Worm (Caenorhabditis elegans): ENCODE measurements around the gene T14G12.6.
A peak's percentile ranks its signal among the peaks of the same experiment; 100 is the strongest.

The T14G12.6 gene

DNA sequence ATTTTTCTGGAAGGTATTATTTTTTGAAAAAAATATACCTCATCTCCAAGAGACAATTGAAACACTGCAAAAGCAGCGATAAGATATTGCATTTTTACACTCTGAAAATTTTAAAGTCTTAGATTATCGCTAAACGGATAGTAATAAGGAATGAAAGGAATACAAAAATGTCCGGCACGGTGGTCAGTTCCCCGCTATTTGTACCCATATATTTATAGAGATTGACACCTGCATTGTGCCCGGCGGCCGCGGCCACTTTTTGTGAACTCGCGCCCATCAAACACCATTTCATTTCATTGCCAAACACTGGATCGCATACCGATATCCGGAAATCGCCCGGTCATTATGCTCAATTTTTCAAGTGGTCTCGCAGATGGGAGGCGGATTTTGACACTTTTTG, 33.5 kb upstream of the T14G12.6 start, which contains the start of gene idpp-5:
idpp-5 (minus strand) TSS at position 101 of the 400 bp plus-strand sequence.
- no peak for TF ChIP-seq ztf-29 (GFP tag; IDR thresholded peaks at IDR 0.05)
- no peak for TF ChIP-seq klf-2 (GFP tag; conservative IDR thresholded peaks at IDR 0.05)
- TF ChIP-seq cog-1 (tag; optimal IDR thresholded peaks at IDR 0.05) = no peak
- no peak for TF ChIP-seq ztf-23 (GFP tag; IDR thresholded peaks at IDR 0.05)
- TF ChIP-seq flt-1 (GFP tag; IDR thresholded peaks at IDR 0.05) = no peak
- TF ChIP-seq ref-1 (GFP tag; conservative IDR thresholded peaks at IDR 0.05) = no peak
- no peak for TF ChIP-seq tab-1 (GFP tag; IDR thresholded peaks at IDR 0.05)
- no peak for TF ChIP-seq med-1 (GFP tag; optimal IDR thresholded peaks at IDR 0.05; ENCODE audit: insufficient read depth)
- no peak for TF ChIP-seq T22C8.4 (GFP tag; IDR thresholded peaks at IDR 0.05)

DNA sequence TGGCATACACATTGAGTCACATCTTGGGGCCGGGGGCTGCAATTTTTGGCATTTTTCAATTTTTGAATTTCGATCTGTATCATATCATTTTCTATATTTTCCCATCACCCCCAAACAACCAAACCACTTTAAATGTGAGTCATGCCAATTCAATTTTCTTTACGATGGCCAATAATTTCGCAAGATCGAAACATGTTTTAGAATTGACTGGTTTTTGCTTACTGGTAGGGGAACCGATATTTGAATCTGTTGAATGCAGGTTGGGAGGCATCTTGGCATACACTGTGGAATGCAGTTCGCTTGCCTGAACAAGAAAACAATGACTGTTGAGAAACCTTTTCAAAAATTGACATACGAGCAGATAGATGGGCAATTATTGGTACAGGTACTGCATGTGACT, 31.9 kb upstream of the T14G12.6 start:
- no peak for TF ChIP-seq cog-1 (tag; optimal IDR thresholded peaks at IDR 0.05)
- TF ChIP-seq ztf-29 (GFP tag; IDR thresholded peaks at IDR 0.05) = no peak
- no peak for TF ChIP-seq klf-2 (GFP tag; conservative IDR thresholded peaks at IDR 0.05)
- TF ChIP-seq med-1 (GFP tag; optimal IDR thresholded peaks at IDR 0.05; ENCODE audit: insufficient read depth) = no peak
- TF ChIP-seq ztf-23 (GFP tag; IDR thresholded peaks at IDR 0.05) = no peak

DNA sequence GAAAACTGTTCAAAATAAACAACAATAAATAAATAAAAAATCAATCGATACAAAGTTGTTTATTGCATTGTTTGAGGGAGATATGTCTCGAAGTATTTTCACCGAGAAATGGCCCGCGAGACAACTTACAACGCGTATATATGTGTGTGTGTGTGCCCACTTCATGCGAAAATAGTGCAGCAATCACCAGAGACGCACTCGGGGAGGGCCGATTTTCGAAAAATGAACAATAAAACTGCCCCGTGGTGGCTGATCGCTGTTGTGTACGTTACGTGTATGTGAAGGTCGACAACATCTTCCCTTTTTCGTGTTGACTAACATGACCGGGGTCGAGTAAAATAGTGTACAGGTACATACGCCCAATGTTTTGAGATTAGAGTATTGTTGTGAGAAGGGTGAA, 29.2 kb upstream of the T14G12.6 start:
- no peak for TF ChIP-seq cog-1 (tag; optimal IDR thresholded peaks at IDR 0.05)
- 0 out of 2 replicates have a peak, but pooled peaks have one; percentile 6 for TF ChIP-seq tab-1 (GFP tag; IDR thresholded peaks at IDR 0.05)

DNA sequence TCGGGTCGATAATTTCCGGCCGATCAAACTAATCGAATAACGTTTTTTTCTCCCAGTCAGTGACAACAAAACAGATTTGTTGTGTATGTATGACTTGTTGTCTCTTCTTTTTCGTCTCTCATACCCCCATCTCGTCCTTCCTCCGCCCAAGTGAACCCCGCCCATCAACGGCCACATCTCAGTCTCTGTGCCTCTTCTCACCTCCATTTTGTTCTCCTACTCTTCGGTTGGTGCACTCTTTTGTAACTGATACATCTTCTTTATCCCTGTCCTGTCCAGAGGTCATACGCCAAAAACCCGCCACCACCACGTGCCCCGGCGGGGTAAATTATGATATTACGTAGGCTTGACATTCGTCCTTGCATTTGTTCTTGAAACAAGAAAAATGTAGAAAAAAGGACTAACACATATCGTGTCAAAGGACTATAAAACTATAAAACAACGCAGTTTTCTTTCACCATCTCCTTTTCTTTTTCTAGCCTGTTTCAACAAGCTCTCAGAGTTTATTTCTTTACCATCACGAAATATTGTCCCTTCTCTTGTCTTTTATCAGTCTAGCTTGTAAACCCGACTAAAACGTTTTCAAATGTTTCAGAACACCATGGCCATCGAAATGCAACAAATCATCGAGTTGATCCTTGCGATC, 28.3 kb upstream of the T14G12.6 start, which contains the start of gene pmpl-1:
pmpl-1 (plus strand) TSS at position 596 of the 646 bp plus-strand sequence.
- TF ChIP-seq ztf-29 (GFP tag; IDR thresholded peaks at IDR 0.05) = no peak
- TF ChIP-seq tab-1 (GFP tag; IDR thresholded peaks at IDR 0.05) = no peak
- no peak for TF ChIP-seq flt-1 (GFP tag; IDR thresholded peaks at IDR 0.05)
- TF ChIP-seq med-1 (GFP tag; optimal IDR thresholded peaks at IDR 0.05; ENCODE audit: insufficient read depth) = no peak
- no peak for TF ChIP-seq ztf-23 (GFP tag; IDR thresholded peaks at IDR 0.05)
- no peak for TF ChIP-seq klf-2 (GFP tag; conservative IDR thresholded peaks at IDR 0.05)
- no peak for TF ChIP-seq ref-1 (GFP tag; conservative IDR thresholded peaks at IDR 0.05)
- no peak for TF ChIP-seq cog-1 (tag; optimal IDR thresholded peaks at IDR 0.05)
- TF ChIP-seq T22C8.4 (GFP tag; IDR thresholded peaks at IDR 0.05) = no peak

DNA sequence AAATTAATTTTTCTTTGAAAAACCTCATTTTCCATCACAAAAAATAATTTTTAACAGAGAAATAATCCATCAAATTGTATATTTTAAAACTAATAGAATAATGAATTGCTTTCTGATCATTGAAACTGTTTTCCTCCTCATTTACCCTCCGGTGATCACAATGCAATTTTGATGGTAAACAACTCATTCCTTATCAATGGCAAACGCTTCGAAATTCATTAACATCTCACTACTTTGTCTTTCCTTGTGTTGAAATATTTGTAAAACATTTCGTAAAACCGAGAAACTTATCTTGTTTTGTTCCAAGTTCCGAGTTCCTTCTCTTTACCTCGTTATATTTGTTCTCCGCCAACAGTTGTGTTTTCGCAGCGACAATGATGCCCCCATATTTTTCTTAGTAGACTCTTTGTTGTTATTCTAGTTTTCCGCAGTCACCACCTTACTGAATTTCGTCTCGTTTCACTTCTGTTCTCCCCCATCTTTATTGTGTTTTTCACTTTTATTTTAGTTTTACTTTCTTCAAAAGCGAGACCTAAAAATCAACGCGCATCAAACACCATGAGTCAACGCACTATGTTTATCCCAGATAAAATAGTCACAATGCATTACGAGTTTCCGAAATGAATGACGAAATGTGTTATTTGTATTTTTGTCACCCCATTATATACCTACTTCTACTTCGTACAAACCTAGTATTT, 26.0 kb upstream of the T14G12.6 start:
- TF ChIP-seq cog-1 (tag; optimal IDR thresholded peaks at IDR 0.05) (no peak), ref-1 (GFP tag; conservative IDR thresholded peaks at IDR 0.05) (no peak), ztf-23 (GFP tag; IDR thresholded peaks at IDR 0.05) (no peak), med-1 (GFP tag; optimal IDR thresholded peaks at IDR 0.05; ENCODE audit: insufficient read depth) (no peak), klf-2 (GFP tag; conservative IDR thresholded peaks at IDR 0.05) (no peak), ztf-29 (GFP tag; IDR thresholded peaks at IDR 0.05) (no peak), T22C8.4 (GFP tag; IDR thresholded peaks at IDR 0.05) (no peak), flt-1 (GFP tag; IDR thresholded peaks at IDR 0.05) (no peak)

DNA sequence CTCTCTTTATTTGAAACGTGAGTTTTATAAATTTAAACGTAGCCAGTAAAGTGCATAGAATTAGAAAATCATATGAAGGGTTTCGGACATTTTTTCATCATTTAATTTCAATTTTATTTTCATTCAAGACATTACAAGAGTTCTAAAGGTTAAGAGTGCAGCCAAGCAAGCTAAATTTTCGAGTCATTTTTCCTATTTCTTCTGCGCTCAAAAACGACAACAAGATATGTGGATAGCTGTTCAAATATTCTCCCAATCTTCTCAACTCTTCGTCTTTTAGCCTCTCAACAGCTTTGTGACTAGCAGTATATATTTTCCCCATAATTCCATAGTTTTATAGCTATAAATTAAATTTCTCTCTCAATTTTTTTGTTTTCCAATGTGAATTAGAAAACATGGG, 24.4 kb upstream of the T14G12.6 start:
- no peak for TF ChIP-seq T22C8.4 (GFP tag; IDR thresholded peaks at IDR 0.05)

DNA sequence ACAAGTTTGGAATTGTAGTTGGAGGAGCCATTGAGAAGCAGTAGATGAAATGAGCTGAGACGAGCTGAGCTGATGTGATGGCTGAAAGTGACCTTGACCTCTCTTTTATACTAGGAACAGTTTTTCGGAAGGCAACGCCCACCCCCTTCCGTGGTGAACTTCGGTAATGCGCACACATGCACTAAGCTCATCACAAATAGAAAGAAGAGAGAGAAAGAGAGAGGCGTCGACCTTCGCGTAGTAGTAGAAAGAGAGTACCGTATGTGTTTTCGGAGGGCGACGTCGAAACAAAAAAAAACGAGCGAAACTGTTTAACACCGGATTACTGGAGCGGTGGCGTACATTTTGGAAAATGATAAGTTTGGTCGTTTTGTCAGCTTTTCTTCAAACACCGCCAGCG, 21.8 kb upstream of the T14G12.6 start, which contains the start of gene marg-1:
marg-1 (minus strand) TSS at position 101 of the 400 bp plus-strand sequence.
- TF ChIP-seq ztf-29 (GFP tag; IDR thresholded peaks at IDR 0.05) (no peak), flt-1 (GFP tag; IDR thresholded peaks at IDR 0.05) (no peak), klf-2 (GFP tag; conservative IDR thresholded peaks at IDR 0.05) (no peak), ref-1 (GFP tag; conservative IDR thresholded peaks at IDR 0.05) (no peak), ztf-23 (GFP tag; IDR thresholded peaks at IDR 0.05) (no peak), cog-1 (tag; optimal IDR thresholded peaks at IDR 0.05) (no peak), tab-1 (GFP tag; IDR thresholded peaks at IDR 0.05) (no peak), med-1 (GFP tag; optimal IDR thresholded peaks at IDR 0.05; ENCODE audit: insufficient read depth) (no peak), T22C8.4 (GFP tag; IDR thresholded peaks at IDR 0.05) (no peak)

DNA sequence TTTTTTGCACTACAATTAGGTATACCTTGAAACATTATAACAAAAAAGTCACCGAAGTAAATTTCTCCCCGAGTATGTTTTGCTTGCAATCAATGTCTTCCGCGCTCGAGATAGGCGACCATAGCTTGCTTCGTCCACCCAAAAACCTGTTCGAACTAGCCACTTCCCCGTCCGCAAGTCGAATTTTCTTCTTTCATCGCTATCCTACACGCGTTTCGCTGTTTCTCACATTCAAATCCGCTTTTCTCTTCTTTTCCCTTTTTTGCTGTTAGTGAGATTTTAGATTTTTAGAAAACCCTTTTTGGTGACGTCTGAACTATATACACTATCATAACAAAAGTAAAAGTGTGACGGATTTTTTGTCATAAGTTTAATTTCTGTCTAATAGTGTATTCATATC, 14.0 kb upstream of the T14G12.6 start:
- no peak for TF ChIP-seq med-1 (GFP tag; optimal IDR thresholded peaks at IDR 0.05; ENCODE audit: insufficient read depth)
- no peak for TF ChIP-seq T22C8.4 (GFP tag; IDR thresholded peaks at IDR 0.05)
- TF ChIP-seq cog-1 (tag; optimal IDR thresholded peaks at IDR 0.05) = no peak
- TF ChIP-seq flt-1 (GFP tag; IDR thresholded peaks at IDR 0.05) = no peak
- TF ChIP-seq ref-1 (GFP tag; conservative IDR thresholded peaks at IDR 0.05) = no peak
- TF ChIP-seq tab-1 (GFP tag; IDR thresholded peaks at IDR 0.05) = no peak
- no peak for TF ChIP-seq klf-2 (GFP tag; conservative IDR thresholded peaks at IDR 0.05)
- no peak for TF ChIP-seq ztf-23 (GFP tag; IDR thresholded peaks at IDR 0.05)
- no peak for TF ChIP-seq ztf-29 (GFP tag; IDR thresholded peaks at IDR 0.05)

DNA sequence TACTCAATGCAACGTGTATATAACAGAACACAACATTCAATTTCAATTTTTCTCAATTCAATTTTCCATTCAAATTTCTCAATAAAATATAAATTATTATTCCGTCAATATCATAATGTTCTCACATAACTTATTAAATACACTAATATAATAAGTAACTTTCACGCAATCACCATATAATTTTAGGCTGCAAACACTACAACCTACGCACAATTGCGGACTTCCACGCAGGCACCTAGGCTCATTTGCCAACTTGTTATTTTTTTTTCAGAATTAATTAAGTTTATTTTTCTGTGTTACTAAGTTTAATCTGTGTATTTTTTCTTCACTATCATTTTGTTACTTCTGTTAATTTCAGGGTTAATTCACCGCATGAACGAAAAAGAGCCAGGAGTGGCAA, 13.2 kb upstream of the T14G12.6 start, which contains the start of gene F47B7.2:
F47B7.2 (plus strand) TSS at position 358 of the 400 bp plus-strand sequence.
- no peak for TF ChIP-seq T22C8.4 (GFP tag; IDR thresholded peaks at IDR 0.05)
- TF ChIP-seq ztf-23 (GFP tag; IDR thresholded peaks at IDR 0.05) = no peak
- TF ChIP-seq klf-2 (GFP tag; conservative IDR thresholded peaks at IDR 0.05) = no peak
- no peak for TF ChIP-seq med-1 (GFP tag; optimal IDR thresholded peaks at IDR 0.05; ENCODE audit: insufficient read depth)
- TF ChIP-seq tab-1 (GFP tag; IDR thresholded peaks at IDR 0.05) = no peak
- TF ChIP-seq cog-1 (tag; optimal IDR thresholded peaks at IDR 0.05) = no peak
- TF ChIP-seq flt-1 (GFP tag; IDR thresholded peaks at IDR 0.05) = no peak
- TF ChIP-seq ztf-29 (GFP tag; IDR thresholded peaks at IDR 0.05) = no peak
- TF ChIP-seq ref-1 (GFP tag; conservative IDR thresholded peaks at IDR 0.05) = no peak

DNA sequence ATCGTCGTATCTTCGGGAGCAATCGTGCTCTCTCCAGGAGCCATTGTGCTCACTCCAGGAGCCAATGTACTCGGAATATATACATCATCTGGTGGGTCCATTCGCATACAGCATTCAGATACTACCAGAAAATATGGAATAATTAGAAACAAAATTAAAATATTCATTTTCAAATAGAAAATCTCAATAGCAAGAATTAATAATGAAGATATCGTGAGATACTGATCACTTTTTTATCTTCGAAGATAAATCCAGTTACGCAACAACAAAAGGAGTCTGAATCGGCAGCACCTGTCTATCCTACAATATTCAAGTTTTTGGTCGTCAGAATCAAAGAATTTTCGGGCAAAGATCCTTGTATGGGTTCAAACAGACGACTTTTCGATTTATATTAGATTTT, 9.5 kb upstream of the T14G12.6 start, which contains the start of gene F47B7.5:
F47B7.5 (minus strand) TSS at position 101 of the 400 bp plus-strand sequence.
- TF ChIP-seq T22C8.4 (GFP tag; IDR thresholded peaks at IDR 0.05) = no peak
- TF ChIP-seq tab-1 (GFP tag; IDR thresholded peaks at IDR 0.05) = no peak
- TF ChIP-seq ztf-29 (GFP tag; IDR thresholded peaks at IDR 0.05) = no peak
- no peak for TF ChIP-seq ref-1 (GFP tag; conservative IDR thresholded peaks at IDR 0.05)
- no peak for TF ChIP-seq flt-1 (GFP tag; IDR thresholded peaks at IDR 0.05)
- TF ChIP-seq cog-1 (tag; optimal IDR thresholded peaks at IDR 0.05) = no peak
- no peak for TF ChIP-seq ztf-23 (GFP tag; IDR thresholded peaks at IDR 0.05)
- TF ChIP-seq klf-2 (GFP tag; conservative IDR thresholded peaks at IDR 0.05) = no peak
- no peak for TF ChIP-seq med-1 (GFP tag; optimal IDR thresholded peaks at IDR 0.05; ENCODE audit: insufficient read depth)

All from whole organism, midembryonic.